Worm (Caenorhabditis elegans) whole organism, L3 larva: Measurements from ENCODE around the gene str-19.

Experiments used
- aly-2 ChIP-seq: fragments of 150-350 bp; optimal IDR thresholded peaks from 2 replicates; lab custom pipeline; 2014; ENCODE audit warnings: missing biosample characterization, missing genetic modification characterization
- jun-1 ChIP-seq: fragments of 150-350 bp; optimal IDR thresholded peaks from 2 replicates; lab custom pipeline; 2014; ENCODE audit warnings: missing biosample characterization, missing genetic modification reagents, missing genetic modification characterization
- lin-15B ChIP-seq: fragments of 150-350 bp; optimal IDR thresholded peaks from 2 replicates; lab custom pipeline; 2014; ENCODE audit warnings: missing biosample characterization, missing genetic modification characterization
- nhr-25 ChIP-seq: sonication (generic microtip); optimal IDR thresholded peaks from 2 replicates; lab custom pipeline; 2017; ENCODE audit warnings: missing biosample characterization, missing genetic modification characterization
- nhr-28 ChIP-seq: fragments of 150-350 bp; optimal IDR thresholded peaks from 2 replicates; lab custom pipeline; 2014; ENCODE audit warnings: missing biosample characterization, missing genetic modification characterization
- nhr-77 ChIP-seq: fragments of 150-350 bp; optimal IDR thresholded peaks from 2 replicates; lab custom pipeline; 2014; ENCODE audit warnings: missing biosample characterization, missing genetic modification characterization
- skn-1 ChIP-seq: fragments of 150-350 bp; optimal IDR thresholded peaks from 2 replicates; lab custom pipeline; 2014; ENCODE audit warnings: missing biosample characterization, missing genetic modification characterization
- snpc-4 ChIP-seq: fragments of 150-350 bp; optimal IDR thresholded peaks from 2 replicates; lab custom pipeline; 2014; ENCODE audit warnings: missing biosample characterization, missing genetic modification characterization
- unc-39 ChIP-seq: sonication (generic microtip); optimal IDR thresholded peaks from 4 replicates; lab custom pipeline; 2017; ENCODE audit warnings: missing biosample characterization, missing genetic modification characterization
- unc-62 ChIP-seq: fragments of 150-350 bp; sonication (generic microtip); optimal IDR thresholded peaks from 4 replicates; lab custom pipeline; 2014; ENCODE audit warnings: missing biosample characterization, missing genetic modification reagents, missing genetic modification characterization
- ztf-11 ChIP-seq: fragments of 150-350 bp; optimal IDR thresholded peaks from 2 replicates; lab custom pipeline; 2014; ENCODE audit warnings: missing biosample characterization, missing genetic modification characterization

DNA sequence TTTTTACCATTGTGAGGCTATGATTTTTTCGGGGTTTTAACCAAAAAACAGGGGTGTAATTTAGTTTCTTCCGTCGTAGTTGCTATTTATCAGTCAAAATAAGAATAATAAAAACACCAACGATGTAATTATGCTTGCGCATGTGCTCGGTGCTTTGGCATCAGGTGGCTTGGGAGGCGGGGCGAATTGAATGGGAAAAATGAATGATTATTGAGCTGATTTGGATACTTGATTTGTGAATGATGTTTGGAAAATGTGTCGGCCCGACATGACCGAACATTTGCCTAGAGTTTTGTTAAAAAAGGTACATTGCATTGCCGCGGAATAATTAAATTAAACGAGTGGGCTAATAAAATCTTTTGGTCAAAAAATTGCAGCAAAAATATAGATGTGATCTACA lies 12.1 kb downstream of the str-19 start, which contains the start of gene str-38:
- TF ChIP-seq nhr-77: no peak
- TF ChIP-seq snpc-4 (tag; lab: Kevin White, UChicago): no peak
- TF ChIP-seq nhr-25 (tag; lab: Kevin White, UChicago): no peak
- no peak for TF ChIP-seq aly-2 (tag; lab: Kevin White, UChicago)
- no peak for TF ChIP-seq nhr-28 (tag; lab: Kevin White, UChicago)
- TF ChIP-seq unc-39 (tag; lab: Kevin White, UChicago): no peak
- no peak for TF ChIP-seq ztf-11 (tag; lab: Kevin White, UChicago)
- no peak for TF ChIP-seq skn-1
- TF ChIP-seq lin-15B (tag; lab: Kevin White, UChicago): no peak
- TF ChIP-seq jun-1 (tag; lab: Kevin White, UChicago): no peak
- TF ChIP-seq unc-62 (GFP tag; lab: Kevin White, UChicago): no peak
